Worm (Caenorhabditis elegans) whole organism, L4 larva: ENCODE measurements around the gene pro-2.
"Not testable (repeated sequence)": the region's sequence is repeated elsewhere in the genome, so short reads cannot be mapped to it uniquely, and the experiment has no call there.

Experiments used
- F26F4.8 ChIP-seq: fragments of 200-800 bp; sonication (Bioruptor generic); conservative IDR thresholded peaks from 2 replicates; pipeline ENCODE4 v1.3.6; 2022; ENCODE audit warnings: missing genetic modification characterization, missing compliant biosample characterization
- R02D3.7 ChIP-seq: fragments of 150-350 bp; sonication (generic microtip); optimal IDR thresholded peaks from 3 replicates; lab custom pipeline; 2014; ENCODE audit warnings: missing biosample characterization, missing genetic modification characterization
- T20F7.1 ChIP-seq: fragments of 200-800 bp; sonication (Bioruptor generic); optimal IDR thresholded peaks from 2 replicates; lab custom pipeline; 2018; ENCODE audit warnings: mild to moderate bottlenecking, missing genetic modification characterization, missing compliant biosample characterization
- T26A8.4 ChIP-seq: fragments of 200-800 bp; sonication (Bioruptor generic); IDR thresholded peaks from 2 replicates; pipeline ENCODE4 v1.3.6; 2022; ENCODE audit warnings: missing genetic modification characterization, missing compliant biosample characterization
- Y48G9A.11 ChIP-seq: fragments of 200-800 bp; sonication (Bioruptor generic); IDR thresholded peaks from 2 replicates; pipeline ENCODE4 v1.3.6; 2022; ENCODE audit warnings: missing genetic modification reagents, missing genetic modification characterization, missing compliant biosample characterization
- ZK337.2 ChIP-seq: fragments of 200-800 bp; sonication (Bioruptor generic); IDR thresholded peaks from 2 replicates; pipeline ENCODE4 v1.3.6; 2022; ENCODE audit warnings: missing genetic modification reagents, missing genetic modification characterization, missing compliant biosample characterization
- aha-1 ChIP-seq: fragments of 150-350 bp; peaks from one replicate; lab custom pipeline; 2014; ENCODE audit warnings: missing biosample characterization, missing genetic modification characterization
- aly-2 ChIP-seq: sonication (generic microtip); optimal IDR thresholded peaks from 2 replicates; lab custom pipeline; 2018; ENCODE audit warnings: missing biosample characterization, missing genetic modification characterization
- ama-1 ChIP-seq: fragments of 150-350 bp; optimal IDR thresholded peaks from 2 replicates; lab custom pipeline; 2014; ENCODE audit warnings: inconsistent platforms, mixed read lengths
- arid-1 ChIP-seq: fragments of 200-800 bp; sonication (Bioruptor generic); conservative IDR thresholded peaks from 2 replicates; pipeline ENCODE4 v1.3.6; 2022; ENCODE audit warnings: missing genetic modification reagents, missing genetic modification characterization, missing compliant biosample characterization
- ceh-28 ChIP-seq: fragments of 150-350 bp; optimal IDR thresholded peaks from 2 replicates; lab custom pipeline; 2014; ENCODE audit warnings: missing biosample characterization, missing genetic modification reagents, missing genetic modification characterization
- ctbp-1 ChIP-seq: fragments of 200-800 bp; sonication (Bioruptor generic); IDR thresholded peaks from 2 replicates; pipeline ENCODE4 v1.3.6; 2022; ENCODE audit warnings: missing genetic modification reagents, missing genetic modification characterization, missing compliant biosample characterization
- daf-16 ChIP-seq, 3 experiments: sonication (generic microtip); optimal IDR thresholded peaks; 2 replicates each; lab custom pipeline; 2016 to 2017; ENCODE audit warnings: missing genetic modification characterization in 3 of 3, missing genetic modification reagents in 3 of 3, mild to moderate bottlenecking in 2 of 3, missing compliant biosample characterization in 2 of 3, missing biosample characterization in 1 of 3, moderate library complexity in 1 of 3
- daf-19 ChIP-seq: fragments of 200-800 bp; sonication (Bioruptor generic); conservative IDR thresholded peaks from 2 replicates; pipeline ENCODE4 v1.3.6; 2022; ENCODE audit warnings: missing genetic modification characterization, missing compliant biosample characterization
- egl-43 ChIP-seq: fragments of 200-800 bp; sonication (Bioruptor generic); IDR thresholded peaks from 2 replicates; pipeline ENCODE4 v1.3.6; 2022; ENCODE audit warnings: missing genetic modification reagents, missing genetic modification characterization, missing compliant biosample characterization
- fkh-10 ChIP-seq: fragments of 150-350 bp; optimal IDR thresholded peaks from 2 replicates; lab custom pipeline; 2014; ENCODE audit warnings: missing biosample characterization, missing genetic modification reagents, missing genetic modification characterization
- fos-1 ChIP-seq: fragments of 150-350 bp; optimal IDR thresholded peaks from 2 replicates; lab custom pipeline; 2014; ENCODE audit warnings: missing biosample characterization, missing genetic modification characterization
- hlh-11 ChIP-seq: fragments of 200-800 bp; sonication (Bioruptor generic); optimal IDR thresholded peaks from 2 replicates; lab custom pipeline; 2018; ENCODE audit warnings: mild to moderate bottlenecking, missing genetic modification characterization, missing compliant biosample characterization
- hmg-1.1 ChIP-seq: fragments of 200-800 bp; sonication (Bioruptor generic); IDR thresholded peaks from 2 replicates; pipeline ENCODE4 v1.3.6; 2022; ENCODE audit warnings: missing genetic modification reagents, missing genetic modification characterization, missing compliant biosample characterization
- lim-7 ChIP-seq: fragments of 200-800 bp; sonication (Bioruptor generic); IDR thresholded peaks from 2 replicates; pipeline ENCODE4 v1.3.6; 2022; ENCODE audit warnings: missing genetic modification characterization, missing compliant biosample characterization
- lin-1 ChIP-seq: fragments of 200-800 bp; sonication (Bioruptor generic); IDR thresholded peaks from 2 replicates; pipeline ENCODE4 v1.3.6; 2022; ENCODE audit warnings: missing genetic modification reagents, missing genetic modification characterization, missing compliant biosample characterization
- lin-38 ChIP-seq: fragments of 200-800 bp; sonication (Bioruptor generic); IDR thresholded peaks from 2 replicates; pipeline ENCODE4 v1.3.6; 2022; ENCODE audit warnings: missing genetic modification reagents, missing genetic modification characterization, missing compliant biosample characterization
- lsy-2 ChIP-seq, 2 experiments: fragments of 150-350 bp in 1 of 2; sonication (generic microtip) in 1 of 2; optimal IDR thresholded peaks; 2 replicates each; lab custom pipeline; 2014 to 2017; ENCODE audit warnings: missing biosample characterization in 2 of 2, missing genetic modification characterization in 2 of 2
- madf-5 ChIP-seq, 2 experiments: fragments of 200-800 bp; sonication (Bioruptor generic); IDR thresholded peaks; 2 replicates each; pipeline ENCODE4 v1.3.6; 2022; ENCODE audit warnings: missing compliant biosample characterization in 2 of 2, missing genetic modification characterization in 2 of 2
- madf-9 ChIP-seq: fragments of 200-800 bp; sonication (Bioruptor generic); conservative IDR thresholded peaks from 2 replicates; pipeline ENCODE4 v1.3.6; 2022; ENCODE audit warnings: missing genetic modification reagents, missing genetic modification characterization, missing compliant biosample characterization
- mdt-29 ChIP-seq: fragments of 200-800 bp; sonication (Bioruptor generic); IDR thresholded peaks from 2 replicates; pipeline ENCODE4 v1.3.6; 2022; ENCODE audit warnings: missing genetic modification reagents, missing genetic modification characterization, missing compliant biosample characterization
- mep-1 ChIP-seq: fragments of 150-350 bp; sonication (generic microtip); optimal IDR thresholded peaks from 3 replicates; lab custom pipeline; 2014; ENCODE audit warnings: missing biosample characterization, missing genetic modification characterization
- mes-2 ChIP-seq: sonication (generic microtip); optimal IDR thresholded peaks from 2 replicates; lab custom pipeline; 2016; ENCODE audit warnings: missing genotype, mild to moderate bottlenecking, missing genetic modification characterization, missing compliant biosample characterization; ENCODE audit not compliant: poor library complexity, severe bottlenecking
- nhr-111 ChIP-seq: fragments of 200-800 bp; sonication (Bioruptor generic); optimal IDR thresholded peaks from 2 replicates; lab custom pipeline; 2018; ENCODE audit warnings: mild to moderate bottlenecking, missing genetic modification characterization, missing compliant biosample characterization
- nhr-25 ChIP-seq: sonication (generic microtip); optimal IDR thresholded peaks from 2 replicates; lab custom pipeline; 2017; ENCODE audit warnings: missing genetic modification characterization, mild to moderate bottlenecking, missing compliant biosample characterization, antibody characterized with exemption, moderate library complexity, borderline replicate concordance; ENCODE audit not compliant: insufficient read depth
- nhr-42 ChIP-seq: fragments of 200-800 bp; sonication (Bioruptor generic); IDR thresholded peaks from 2 replicates; pipeline ENCODE4 v1.3.6; 2022; ENCODE audit warnings: missing genetic modification characterization, missing compliant biosample characterization
- nhr-6 ChIP-seq: fragments of 150-350 bp; optimal IDR thresholded peaks from 2 replicates; lab custom pipeline; 2014; ENCODE audit warnings: missing biosample characterization, missing genetic modification characterization
- nhr-77 ChIP-seq: fragments of 150-350 bp; optimal IDR thresholded peaks from 2 replicates; lab custom pipeline; 2014; ENCODE audit warnings: missing biosample characterization, missing genetic modification characterization
- pha-4 ChIP-seq, 2 experiments: fragments of 150-350 bp in 1 of 2; fragments of 200-800 bp in 1 of 2; sonication (Bioruptor generic) in 1 of 2; IDR thresholded peaks in 1 of 2; optimal IDR thresholded peaks in 1 of 2; 2 replicates each; pipeline versions ENCODE4 v1.3.6 to Lab custom; 2014 to 2022; ENCODE audit warnings: missing genetic modification characterization in 2 of 2, missing genetic modification reagents in 2 of 2, missing biosample characterization in 1 of 2, missing compliant biosample characterization in 1 of 2
- php-3 ChIP-seq: fragments of 200-800 bp; sonication (Bioruptor generic); IDR thresholded peaks from 2 replicates; pipeline ENCODE4 v1.3.6; 2022; ENCODE audit warnings: missing genetic modification reagents, missing genetic modification characterization, missing compliant biosample characterization
- pqm-1 ChIP-seq: sonication (generic microtip); optimal IDR thresholded peaks from 2 replicates; lab custom pipeline; 2017; ENCODE audit warnings: missing biosample characterization, missing genetic modification characterization
- rbr-2 ChIP-seq: sonication (generic microtip); optimal IDR thresholded peaks from 2 replicates; lab custom pipeline; 2016; ENCODE audit warnings: missing genotype, missing genetic modification characterization, missing compliant biosample characterization
- saeg-2 ChIP-seq: fragments of 200-800 bp; sonication (Bioruptor generic); IDR thresholded peaks from 2 replicates; pipeline ENCODE4 v1.3.6; 2022; ENCODE audit warnings: missing genetic modification reagents, missing genetic modification characterization, missing compliant biosample characterization
- snpc-4 ChIP-seq: fragments of 150-350 bp; optimal IDR thresholded peaks from 2 replicates; lab custom pipeline; 2014; ENCODE audit warnings: missing biosample characterization, missing genetic modification characterization
- tra-1 ChIP-seq: fragments of 200-800 bp; sonication (Bioruptor generic); IDR thresholded peaks from 2 replicates; pipeline ENCODE4 v1.3.6; 2022; ENCODE audit warnings: missing genetic modification reagents, missing genetic modification characterization, missing compliant biosample characterization
- unc-130 ChIP-seq: sonication (generic microtip); optimal IDR thresholded peaks from 2 replicates; lab custom pipeline; 2016; ENCODE audit warnings: missing genetic modification reagents, missing genetic modification characterization, missing compliant biosample characterization
- unc-39 ChIP-seq: sonication (generic microtip); optimal IDR thresholded peaks from 2 replicates; lab custom pipeline; 2017; ENCODE audit warnings: missing biosample characterization, missing genetic modification characterization
- unc-62 ChIP-seq, 3 experiments: fragments of 150-350 bp in 1 of 3; sonication (generic microtip); optimal IDR thresholded peaks in 2 of 3; peaks in 1 of 3; 1 replicate in 1 of 3; 2 replicates in 2 of 3; lab custom pipeline; 2014 to 2017; ENCODE audit warnings: missing biosample characterization in 3 of 3, missing genetic modification characterization in 3 of 3, missing genetic modification reagents in 3 of 3, missing genotype in 1 of 3
- vab-7 ChIP-seq: fragments of 200-800 bp; sonication (Bioruptor generic); IDR thresholded peaks from 2 replicates; pipeline ENCODE4 v1.3.6; 2022; ENCODE audit warnings: missing genetic modification reagents, missing genetic modification characterization, missing compliant biosample characterization
- ztf-11 ChIP-seq: fragments of 150-350 bp; optimal IDR thresholded peaks from 2 replicates; lab custom pipeline; 2014; ENCODE audit warnings: missing biosample characterization, missing genetic modification characterization
- ztf-7 ChIP-seq: fragments of 150-350 bp; optimal IDR thresholded peaks from 2 replicates; lab custom pipeline; 2014; ENCODE audit warnings: missing biosample characterization, missing genetic modification characterization

Gene pro-2

ce11 chrII:10304736-10305135 lies 40.2 kb downstream of the pro-2 start:
- TF ChIP-seq ctbp-1 (GFP tag; lab: Robert Waterston, UW) (0 out of 2 replicates have a peak, but pooled peaks have one; percentile 28), mes-2 (tag; lab: Kevin White, UChicago) (peak; percentile 46), arid-1 (GFP tag; lab: Robert Waterston, UW) (peak; percentile 73), saeg-2 (peak; percentile 18; the same call in 1 of the 2 replicates), F26F4.8 (GFP tag; lab: Robert Waterston, UW) (peak; percentile 64; the same call in 1 of the 2 replicates), madf-9 (GFP tag; lab: Robert Waterston, UW) (peak; percentile 51), lim-7 (peak; percentile 70; the same call in 1 of the 2 replicates), daf-16 (GFP tag; optimal IDR thresholded peaks at IDR 0.05; lab: Kevin White, UChicago) (peak in 1 of 2 experiments; percentile 26), vab-7 (GFP tag; lab: Robert Waterston, UW) (peak; percentile 59; the same call in 1 of the 2 replicates), hmg-1.1 (GFP tag; lab: Robert Waterston, UW) (peak; percentile 24; the same call in 1 of the 2 replicates), Y48G9A.11 (GFP tag; lab: Robert Waterston, UW) (0 out of 2 replicates have a peak, but pooled peaks have one; percentile 22), T26A8.4 (peak; percentile 79), aha-1 (peak; percentile 51), lin-1 (GFP tag; lab: Robert Waterston, UW) (0 out of 2 replicates have a peak, but pooled peaks have one; percentile 8), egl-43 (GFP tag; lab: Robert Waterston, UW) (peak; percentile 88), php-3 (GFP tag; lab: Robert Waterston, UW) (0 out of 2 replicates have a peak, but pooled peaks have one; percentile 40), tra-1 (0 out of 2 replicates have a peak, but pooled peaks have one; percentile 9), madf-5 (GFP tag; IDR thresholded peaks at IDR 0.05; lab: Robert Waterston, UW) (0 out of 4 replicates have a peak, but pooled peaks of 1 of the 2 experiments have one; percentile 40)
- not testable (repeated sequence) for TF ChIP-seq daf-16 (tag; optimal IDR thresholded peaks at IDR 0.05; lab: Kevin White, UChicago)

ce11 chrII:10303663-10304115 lies 41.2 kb downstream of the pro-2 start, which contains the start of gene vha-9:
TSS of gene vha-9 (minus strand) at chrII:10303713.
- TF ChIP-seq nhr-77 (tag; lab: Kevin White, UChicago) (peak; percentile 53), nhr-111 (GFP tag; lab: Kevin White, UChicago) (no peak), ztf-7 (tag; lab: Kevin White, UChicago) (no peak), unc-39 (tag; lab: Kevin White, UChicago) (no peak), daf-19 (GFP tag; lab: Robert Waterston, UW) (peak; percentile 70; the same call in 1 of the 2 replicates), T26A8.4 (0 out of 2 replicates have a peak, but pooled peaks have one; percentile 26), vab-7 (GFP tag; lab: Robert Waterston, UW) (no peak), ztf-11 (tag; lab: Kevin White, UChicago) (no peak), unc-130 (no peak), hlh-11 (tag; lab: Kevin White, UChicago) (peak; percentile 62), unc-62 (GFP tag; optimal IDR thresholded peaks at IDR 0.05 in 1 of 2; lab: Kevin White, UChicago) (peak in 1 of 2 experiments; percentile 15), unc-62 (tag; optimal IDR thresholded peaks at IDR 0.05; lab: Kevin White, UChicago) (no peak), rbr-2 (tag; lab: Kevin White, UChicago) (peak; percentile 51), nhr-42 (GFP tag; lab: Robert Waterston, UW) (peak; percentile 56; the same call in 1 of the 2 replicates), arid-1 (GFP tag; lab: Robert Waterston, UW) (0 out of 2 replicates have a peak, but pooled peaks have one; percentile 35), aha-1 (no peak), snpc-4 (tag; lab: Kevin White, UChicago) (no peak), mep-1 (tag; lab: Kevin White, UChicago) (no peak), ceh-28 (no peak), lin-38 (GFP tag; lab: Robert Waterston, UW) (peak; percentile 65), hmg-1.1 (GFP tag; lab: Robert Waterston, UW) (peak; percentile 10; the same call in 1 of the 2 replicates), ama-1 (lab: Kevin White, UChicago) (peak; percentile 63), ctbp-1 (GFP tag; lab: Robert Waterston, UW) (no peak), T20F7.1 (GFP tag; lab: Kevin White, UChicago) (peak; percentile 38), fos-1 (no peak), fkh-10 (GFP tag; lab: Kevin White, UChicago) (peak; percentile 33), aly-2 (no peak), lsy-2 (tag; optimal IDR thresholded peaks at IDR 0.05; lab: Kevin White, UChicago) (peak in 1 of 2 experiments; percentile 37), R02D3.7 (tag; lab: Kevin White, UChicago) (no peak), pqm-1 (tag; lab: Kevin White, UChicago) (peak; percentile 41), nhr-6 (tag; lab: Kevin White, UChicago) (no peak), mdt-29 (GFP tag; lab: Robert Waterston, UW) (no peak), pha-4 (GFP tag; IDR thresholded peaks at IDR 0.05; lab: Robert Waterston, UW) (0 out of 2 replicates have a peak, but pooled peaks have one; percentile 46), pha-4 (tag; optimal IDR thresholded peaks at IDR 0.05; lab: Kevin White, UChicago) (no peak), nhr-25 (tag; lab: Kevin White, UChicago) (no peak), ZK337.2 (no peak)
